Worm (Caenorhabditis elegans): ENCODE data around the gene C09E7.11.
"Not testable (repeated sequence)": the region's sequence is repeated elsewhere in the genome, so short reads cannot be mapped to it uniquely, and the experiment has no call there.

Gene C09E7.11

ce11 chrIII:6551187-6552058 is 20.2 kb downstream of the C09E7.11 start, which contains the start of gene C09E7.7 (continued):
- TF ChIP-seq egl-18 (GFP tag; IDR thresholded peaks at IDR 0.05) (peak; percentile 48; the same call in 1 of the 2 replicates), Y53G8AR.9 (GFP tag; conservative IDR thresholded peaks at IDR 0.05) (peak; percentile 83), sea-2 (GFP tag; IDR thresholded peaks at IDR 0.05) (peak; percentile 71; the same call in 1 of the 2 replicates), atf-7 (tag; optimal IDR thresholded peaks at IDR 0.05) (peak; percentile 57), athp-1 (tag; optimal IDR thresholded peaks at IDR 0.05) (peak; percentile 18), lsl-1 (GFP tag; optimal IDR thresholded peaks at IDR 0.05) (peak; percentile 58), rcor-1 (GFP tag; IDR thresholded peaks at IDR 0.05) (peak; percentile 85), let-526 (GFP tag; IDR thresholded peaks at IDR 0.05) (peak; percentile 45), madf-3 (GFP tag; IDR thresholded peaks at IDR 0.05) (0 out of 2 replicates have a peak, but pooled peaks have one; percentile 26), nfyb-1 (GFP tag; IDR thresholded peaks at IDR 0.05) (peak; percentile 74), aptf-2 (GFP tag; conservative IDR thresholded peaks at IDR 0.05) (peak; percentile 81), hrde-1 (tag; optimal IDR thresholded peaks at IDR 0.05; ENCODE audit: borderline replicate concordance) (peak; percentile 25), ztf-25 (GFP tag; IDR thresholded peaks at IDR 0.05) (peak; percentile 86; the same call in 1 of the 2 replicates), madf-6 (GFP tag; IDR thresholded peaks at IDR 0.05) (peak; percentile 92), unc-130 (GFP tag; optimal IDR thresholded peaks at IDR 0.05) (peak; percentile 24), lin-54 (GFP tag; optimal IDR thresholded peaks at IDR 0.05) (peak; percentile 82), F33H1.4 (GFP tag; IDR thresholded peaks at IDR 0.05) (peak; percentile 63), F22D6.2 (tag; optimal IDR thresholded peaks at IDR 0.05) (peak; percentile 44), snpc-4 (tag; optimal IDR thresholded peaks at IDR 0.05) (peak in 2 of 4 experiments; percentile 9 to 28), akir-1 (GFP tag; optimal IDR thresholded peaks at IDR 0.05) (peak; percentile 51), B0336.3 (GFP tag; IDR thresholded peaks at IDR 0.05) (peak; percentile 78)
- not testable (repeated sequence) for TF ChIP-seq snpc-4 (GFP tag; optimal IDR thresholded peaks at IDR 0.05)

ce11 chrIII:6558487-6558886 is 27.3 kb downstream of the C09E7.11 start, which contains the start of gene C09E7.8:
Gene C09E7.8, minus strand, starts transcription at chrIII:6558587.
- TF ChIP-seq gei-17 (GFP tag; optimal IDR thresholded peaks at IDR 0.05), result no peak
- TF ChIP-seq efl-1 (GFP tag; optimal IDR thresholded peaks at IDR 0.05), result peak; percentile 25

- TF ChIP-seq madf-6 (GFP tag; IDR thresholded peaks at IDR 0.05) (peak; percentile 55; the same call in 1 of the 2 replicates), D2030.7 (GFP tag; IDR thresholded peaks at IDR 0.05) (peak; percentile 54), efl-1 (GFP tag; optimal IDR thresholded peaks at IDR 0.05) (peak; percentile 48), dox-1 (GFP tag; IDR thresholded peaks at IDR 0.05) (peak; percentile 36; the same call in 1 of the 2 replicates), madf-8 (GFP tag; conservative IDR thresholded peaks at IDR 0.05) (peak; percentile 35), lsl-1 (GFP tag; optimal IDR thresholded peaks at IDR 0.05) (peak; percentile 73), F33H1.4 (GFP tag; IDR thresholded peaks at IDR 0.05) (peak; percentile 77)
Observed at ce11 chrIII:6563638-6564037, 32.4 kb downstream of the C09E7.11 start.

- no peak for TF ChIP-seq nhr-90 (tag; optimal IDR thresholded peaks at IDR 0.05)
- no peak for TF ChIP-seq attf-3 (GFP tag; conservative IDR thresholded peaks at IDR 0.05)
- no peak for TF ChIP-seq bed-1 (GFP tag; IDR thresholded peaks at IDR 0.05)
- TF ChIP-seq madf-10 (tag; optimal IDR thresholded peaks at IDR 0.05), result no peak
- no peak for TF ChIP-seq ceh-40 (GFP tag; IDR thresholded peaks at IDR 0.05)
- TF ChIP-seq C17E4.6 (GFP tag; IDR thresholded peaks at IDR 0.05), result no peak
- no peak for TF ChIP-seq attf-5 (GFP tag; optimal IDR thresholded peaks at IDR 0.05)
- TF ChIP-seq snpc-3.4 (tag; optimal IDR thresholded peaks at IDR 0.05), result no peak
- TF ChIP-seq ama-1 (optimal IDR thresholded peaks at IDR 0.05), result no peak
- no peak for TF ChIP-seq ama-1 (GFP tag; optimal IDR thresholded peaks at IDR 0.05)
- no peak for TF ChIP-seq rcor-1 (GFP tag; IDR thresholded peaks at IDR 0.05)
- TF ChIP-seq F55B11.4 (tag; optimal IDR thresholded peaks at IDR 0.05; ENCODE audit: borderline replicate concordance, insufficient read depth), result no peak
- TF ChIP-seq F52B5.7 (tag; optimal IDR thresholded peaks at IDR 0.05), result no peak
- no peak for TF ChIP-seq cebp-2 (GFP tag; IDR thresholded peaks at IDR 0.05)
- no peak for TF ChIP-seq nfya-1 (tag; optimal IDR thresholded peaks at IDR 0.05; ENCODE audit: borderline replicate concordance, insufficient read depth)
- no peak for TF ChIP-seq nhr-179 (tag; optimal IDR thresholded peaks at IDR 0.05)
- TF ChIP-seq bed-2 (GFP tag; IDR thresholded peaks at IDR 0.05), result no peak
Observed at ce11 chrIII:6577159-6577558, 46.0 kb downstream of the C09E7.11 start.
